Fruit fly (Drosophila melanogaster): Measurements from ENCODE around the gene COX5A.

Gene COX5A

DNA sequence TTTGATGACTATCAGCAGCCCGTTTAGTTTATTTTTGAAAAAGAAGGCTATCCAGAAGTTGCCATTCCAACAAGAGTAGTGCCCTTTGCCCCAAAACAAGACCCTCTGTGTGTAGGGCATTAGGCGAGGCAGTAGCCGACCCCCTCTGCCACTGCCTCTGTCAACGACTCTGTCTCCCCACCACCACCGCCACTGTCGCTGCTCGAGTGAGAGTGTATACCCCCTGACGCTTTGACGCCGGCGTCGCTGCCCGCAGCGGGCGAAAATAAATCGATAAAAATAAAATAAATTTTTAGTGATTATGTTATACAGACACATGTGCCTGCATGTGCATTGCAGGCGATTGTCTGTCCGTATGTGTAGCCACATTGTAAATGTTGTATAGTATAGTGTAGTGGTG, 42.1 kb upstream of the COX5A start (continued):
- TF ChIP-seq Drgx (GFP tag; IDR thresholded peaks at IDR 0.05), result peak; percentile 19; the same call in 1 of the 2 replicates
- TF ChIP-seq NfI (GFP tag; optimal IDR thresholded peaks at IDR 0.05), result no peak
- no peak for TF ChIP-seq CG14667 (GFP tag; IDR thresholded peaks at IDR 0.05)
- no peak for TF ChIP-seq repo (GFP tag; optimal IDR thresholded peaks at IDR 0.05)
- peak; percentile 10 for TF ChIP-seq CG7839 (tag; optimal IDR thresholded peaks at IDR 0.05)
- no peak for TF ChIP-seq CG11560 (tag; IDR thresholded peaks at IDR 0.05)
- TF ChIP-seq CG10543 (GFP tag; optimal IDR thresholded peaks at IDR 0.05), result no peak
- peak; percentile 11 for TF ChIP-seq CG1603 (tag; optimal IDR thresholded peaks at IDR 0.05)
- TF ChIP-seq kah (GFP tag; optimal IDR thresholded peaks at IDR 0.05), result peak; percentile 67
- no peak for TF ChIP-seq vnd (GFP tag; IDR thresholded peaks at IDR 0.05; ENCODE audit: partially characterized antibody)
- TF ChIP-seq Med (GFP tag), result peak; percentile 81
- 0 out of 2 replicates have a peak, but pooled peaks have one; percentile 6 for TF ChIP-seq Rfx (GFP tag; IDR thresholded peaks at IDR 0.05)
- no peak for TF ChIP-seq Kr (GFP tag; optimal IDR thresholded peaks at IDR 0.05)
- TF ChIP-seq CG31441 (GFP tag; IDR thresholded peaks at IDR 0.05), result no peak
- no peak for TF ChIP-seq gt (GFP tag; IDR thresholded peaks at IDR 0.05)
- TF ChIP-seq D19B (GFP tag; optimal IDR thresholded peaks at IDR 0.05), result no peak
- no peak for TF ChIP-seq Ets97D (GFP tag; optimal IDR thresholded peaks at IDR 0.05)
- TF ChIP-seq Gug (GFP tag; IDR thresholded peaks at IDR 0.05), result 0 out of 4 replicates have a peak, but pooled peaks have one; percentile 31
- no peak for TF ChIP-seq Deaf1 (tag; optimal IDR thresholded peaks at IDR 0.05)
- TF ChIP-seq BEAF-32 (GFP tag; optimal IDR thresholded peaks at IDR 0.05), result no peak
- no peak for TF ChIP-seq tio (GFP tag; optimal IDR thresholded peaks at IDR 0.05)
- no peak for TF ChIP-seq CG43689 (GFP tag; IDR thresholded peaks at IDR 0.05)
- TF ChIP-seq CG6854 (GFP tag; optimal IDR thresholded peaks at IDR 0.05), result no peak
- no peak for TF ChIP-seq croc (GFP tag; conservative IDR thresholded peaks at IDR 0.05)
- TF ChIP-seq CG12744 (GFP tag; optimal IDR thresholded peaks at IDR 0.05), result peak; percentile 10
- peak; percentile 25 for TF ChIP-seq CG11504 (tag; optimal IDR thresholded peaks at IDR 0.05)
- no peak for TF ChIP-seq CG12155 (GFP tag; optimal IDR thresholded peaks at IDR 0.05)
- TF ChIP-seq CG7271 (tag; optimal IDR thresholded peaks at IDR 0.05), result no peak
- TF ChIP-seq Meics (GFP tag; optimal IDR thresholded peaks at IDR 0.05), result no peak
- TF ChIP-seq Oli (tag; optimal IDR thresholded peaks at IDR 0.05), result no peak
- TF ChIP-seq exex (tag; optimal IDR thresholded peaks at IDR 0.05), result no peak
- TF ChIP-seq NC2β (GFP tag; optimal IDR thresholded peaks at IDR 0.05), result no peak
- peak; percentile 92 for TF ChIP-seq Adf1 (GFP tag; IDR thresholded peaks at IDR 0.05)
- TF ChIP-seq ssp (GFP tag; IDR thresholded peaks at IDR 0.05), result no peak
- TF ChIP-seq prd (optimal IDR thresholded peaks at IDR 0.05), result no peak
- no peak for TF ChIP-seq prd (GFP tag; IDR thresholded peaks at IDR 0.05)
- no peak for TF ChIP-seq ab (GFP tag; optimal IDR thresholded peaks at IDR 0.05)
- TF ChIP-seq CG17359 (tag; optimal IDR thresholded peaks at IDR 0.05), result peak; percentile 8
- TF ChIP-seq sens-2 (GFP tag; IDR thresholded peaks at IDR 0.05), result no peak
- TF ChIP-seq Spps (tag; optimal IDR thresholded peaks at IDR 0.05), result no peak
- TF ChIP-seq CG14441 (GFP tag; IDR thresholded peaks at IDR 0.05), result no peak
- TF ChIP-seq CG13894 (tag; optimal IDR thresholded peaks at IDR 0.05), result peak; percentile 20
- TF ChIP-seq luna (GFP tag; optimal IDR thresholded peaks at IDR 0.05), result no peak
- TF ChIP-seq Optix (GFP tag; IDR thresholded peaks at IDR 0.05), result no peak
- no peak for TF ChIP-seq nom (GFP tag; optimal IDR thresholded peaks at IDR 0.05)
- TF ChIP-seq wek (GFP tag; optimal IDR thresholded peaks at IDR 0.05), result no peak
- no peak for TF ChIP-seq Ptx1 (GFP tag; IDR thresholded peaks at IDR 0.05)
- TF ChIP-seq pros (GFP tag; optimal IDR thresholded peaks at IDR 0.05), result no peak
- TF ChIP-seq Nf-YA (GFP tag; IDR thresholded peaks at IDR 0.05), result no peak
- no peak for TF ChIP-seq ase (GFP tag; IDR thresholded peaks at IDR 0.05)
- no peak for TF ChIP-seq pita (GFP tag; optimal IDR thresholded peaks at IDR 0.05)
- TF ChIP-seq CG30403 (GFP tag; optimal IDR thresholded peaks at IDR 0.05), result peak; percentile 28

Measured in whole organism, embryonic.